Fruit fly (Drosophila melanogaster): ENCODE data around the gene Ac3.

DNA sequence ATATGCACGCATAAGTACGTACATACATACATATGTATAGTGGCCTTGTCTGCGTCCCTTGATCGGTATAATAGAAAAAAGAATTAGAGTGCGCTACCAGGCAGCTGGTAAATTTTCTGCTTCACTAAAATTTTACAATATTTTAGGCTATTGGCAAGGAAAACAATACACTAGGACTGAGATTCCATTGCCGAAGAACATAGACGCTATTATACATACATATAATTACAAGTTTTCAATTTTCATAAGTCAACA is 1.9 kb upstream of the Ac3 start:
- TF ChIP-seq psq (optimal IDR thresholded peaks at IDR 0.05) (no peak), EcR (GFP tag; optimal IDR thresholded peaks at IDR 0.05) (no peak)
